Fruit fly (Drosophila melanogaster) whole organism, wandering third instar larva: ENCODE measurements around the gene Dlip2.

Experiments used
- Dfd ChIP-seq: fragments of >200 bp; optimal IDR thresholded peaks from 2 replicates; lab custom pipeline; 2017; ENCODE audit warnings: missing biosample characterization, missing genetic modification characterization
- GATAd ChIP-seq: sonication (Bioruptor generic); optimal IDR thresholded peaks from 2 replicates; lab custom pipeline; 2016; ENCODE audit warnings: missing biosample characterization, missing genetic modification characterization
- Myc ChIP-seq: fragments of >200 bp; optimal IDR thresholded peaks from 2 replicates; lab custom pipeline; 2017
- Rel ChIP-seq, 2 experiments: fragments of 200-800 bp; sonication (Bioruptor generic) in 1 of 2; optimal IDR thresholded peaks; 2 replicates in 1 of 2; 3 replicates in 1 of 2; lab custom pipeline; 2016 to 2019; ENCODE audit warnings: mild to moderate bottlenecking in 2 of 2, missing biosample characterization in 2 of 2, missing genetic modification characterization in 2 of 2, moderate library complexity in 1 of 2
- fru ChIP-seq: fragments of 200-800 bp; sonication (Bioruptor generic); optimal IDR thresholded peaks from 3 replicates; lab custom pipeline; 2016; ENCODE audit warnings: missing biosample characterization, mild to moderate bottlenecking, missing genetic modification characterization
- jim ChIP-seq: fragments of 175-275, 200-325 bp; sonication (Bioruptor generic); optimal IDR thresholded peaks from 2 replicates; lab custom pipeline; 2016; ENCODE audit warnings: missing biosample characterization, mild to moderate bottlenecking, missing genetic modification characterization
- usp ChIP-seq: fragments of >200 bp; optimal IDR thresholded peaks from 2 replicates; lab custom pipeline; 2017; ENCODE audit warnings: missing biosample characterization, missing genetic modification characterization

DNA sequence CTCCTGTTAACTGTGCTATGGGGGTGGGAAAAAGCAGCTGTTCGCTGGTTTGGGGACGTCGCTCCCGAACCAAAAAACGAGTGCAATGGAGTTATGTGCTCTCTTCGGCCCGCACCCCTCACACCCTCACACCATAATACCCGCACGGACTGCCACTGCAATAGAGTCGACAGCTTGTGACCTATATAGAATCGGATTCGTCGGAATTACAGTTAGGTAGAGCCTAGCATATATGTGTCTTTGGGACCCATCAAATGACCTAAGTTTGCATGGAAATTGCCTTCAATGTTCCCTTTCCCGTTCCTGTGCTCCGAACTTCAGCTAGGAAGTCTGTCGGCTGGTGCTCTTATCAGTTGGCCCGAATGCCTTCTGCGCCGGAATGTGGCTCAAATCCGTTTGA, 18.7 kb upstream of the Dlip2 start:
- no peak for TF ChIP-seq GATAd (GFP tag; lab: Kevin White, UChicago)
- no peak for TF ChIP-seq usp
- no peak for TF ChIP-seq fru (GFP tag; lab: Kevin White, UChicago)
- TF ChIP-seq jim (GFP tag; lab: Kevin White, UChicago): no peak
- no peak for TF ChIP-seq Dfd
- no peak for TF ChIP-seq Rel (GFP tag; optimal IDR thresholded peaks at IDR 0.05; lab: Kevin White, UChicago)
- TF ChIP-seq Rel (tag; optimal IDR thresholded peaks at IDR 0.05; lab: Kevin White, UChicago): no peak
- no peak for TF ChIP-seq Myc (lab: Kevin White, UChicago)
